Worm (Caenorhabditis elegans): Measurements from ENCODE around the gene T06E8.8.

The T06E8.8 gene

DNA sequence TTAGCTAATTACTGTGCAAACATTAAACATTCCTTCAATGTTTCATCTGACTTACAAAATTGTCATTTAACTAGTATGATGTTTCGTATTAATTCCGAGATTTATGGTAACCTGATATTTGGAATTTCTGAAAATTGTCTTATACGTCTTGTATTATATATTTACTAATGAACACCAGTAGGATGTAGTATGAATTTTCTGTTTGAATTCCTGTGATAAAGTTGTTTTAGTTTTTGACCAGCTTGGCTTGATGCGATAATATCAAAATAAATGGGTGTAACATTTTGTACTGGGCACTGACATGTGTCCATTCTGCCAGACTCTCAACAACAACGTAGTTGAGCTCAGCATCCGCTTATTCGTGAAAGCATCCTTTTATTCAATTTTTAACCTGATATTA lies 41.3 kb downstream of the T06E8.8 start, which contains the start of gene R04B5.6:
Gene R04B5.6, plus strand, starts transcription at position 301 of the 400 bp plus-strand sequence.
- TF ChIP-seq nhr-85 (tag) (peak; percentile 37), elt-2 (tag; optimal IDR thresholded peaks at IDR 0.05) (no peak)

DNA sequence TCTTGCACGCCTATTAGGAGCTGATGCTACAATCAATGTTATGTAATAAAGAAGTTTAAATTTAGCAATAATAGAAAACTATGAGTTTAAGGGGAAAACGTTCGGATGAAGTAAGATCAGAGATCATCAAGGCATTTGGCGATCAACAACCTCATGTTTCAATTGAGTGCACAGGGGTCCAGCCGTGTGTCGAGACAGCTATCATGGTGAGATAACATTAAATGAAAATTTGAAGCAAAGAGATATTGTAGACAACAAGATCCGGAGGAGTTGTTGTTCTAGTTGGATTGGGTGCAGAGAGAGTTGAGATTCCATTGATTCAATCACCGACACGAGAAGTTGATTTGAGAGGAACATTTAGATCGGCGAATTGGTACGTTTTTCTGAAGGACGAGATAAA lies 42.6 kb downstream of the T06E8.8 start:
- TF ChIP-seq rnt-1 (tag; optimal IDR thresholded peaks at IDR 0.05) (peak; percentile 31), lin-14 (GFP tag; optimal IDR thresholded peaks at IDR 0.05) (peak; percentile 6), Y116A8C.19 (tag; optimal IDR thresholded peaks at IDR 0.05; ENCODE audit: borderline replicate concordance) (no peak)

DNA sequence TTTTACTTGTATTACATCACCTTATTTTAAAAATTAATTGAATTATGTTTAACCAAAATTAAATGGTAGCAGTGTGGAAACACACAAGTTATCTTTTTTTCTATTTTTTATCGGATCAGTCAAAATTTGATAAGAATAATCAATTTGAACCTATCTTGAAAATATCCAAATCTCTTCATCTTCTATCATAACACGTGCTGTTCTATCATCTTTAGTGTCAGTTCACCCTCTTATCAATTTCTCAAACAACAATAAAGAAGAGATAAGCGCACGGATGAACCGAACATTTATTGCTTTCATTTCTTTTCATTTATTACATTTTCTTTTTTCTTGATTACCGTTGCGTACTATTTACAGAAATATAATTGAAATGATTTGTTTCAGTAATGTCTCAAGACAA lies 43.6 kb downstream of the T06E8.8 start, which contains the start of gene R04B5.5:
Gene R04B5.5, plus strand, starts transcription at position 378 of the 400 bp plus-strand sequence.
- TF ChIP-seq ceh-82 (tag; optimal IDR thresholded peaks at IDR 0.05) (no peak), unc-98 (GFP tag; IDR thresholded peaks at IDR 0.05) (no peak), lsy-2 (tag; optimal IDR thresholded peaks at IDR 0.05) (no peak), snpc-4 (tag; optimal IDR thresholded peaks at IDR 0.05) (no peak), zag-1 (tag; optimal IDR thresholded peaks at IDR 0.05) (no peak), egl-13 (tag; optimal IDR thresholded peaks at IDR 0.05) (no peak), ama-1 (optimal IDR thresholded peaks at IDR 0.05) (no peak), nhr-237 (tag; optimal IDR thresholded peaks at IDR 0.05) (no peak), nhr-12 (tag; optimal IDR thresholded peaks at IDR 0.05) (no peak), fkh-10 (GFP tag; optimal IDR thresholded peaks at IDR 0.05) (no peak), ceh-88 (GFP tag; IDR thresholded peaks at IDR 0.05) (no peak), hpl-2 (GFP tag; optimal IDR thresholded peaks at IDR 0.05) (no peak), nhr-84 (tag; optimal IDR thresholded peaks at IDR 0.05) (no peak), efl-1 (optimal IDR thresholded peaks at IDR 0.05) (no peak), efl-1 (GFP tag; optimal IDR thresholded peaks at IDR 0.05 in 1 of 2) (no peak), ztf-4 (tag; optimal IDR thresholded peaks at IDR 0.05) (no peak), nhr-19 (GFP tag; conservative IDR thresholded peaks at IDR 0.05) (peak; percentile 39), sox-4 (tag; optimal IDR thresholded peaks at IDR 0.05) (no peak), dsc-1 (tag; optimal IDR thresholded peaks at IDR 0.05) (no peak), ceh-63 (GFP tag; optimal IDR thresholded peaks at IDR 0.05) (no peak), pqm-1 (tag; optimal IDR thresholded peaks at IDR 0.05) (no peak), lir-3 (tag; optimal IDR thresholded peaks at IDR 0.05; ENCODE audit: poor library complexity) (no peak), lin-14 (GFP tag; optimal IDR thresholded peaks at IDR 0.05) (peak; percentile 82), blmp-1 (tag; optimal IDR thresholded peaks at IDR 0.05) (peak; percentile 75), sptf-1 (tag; optimal IDR thresholded peaks at IDR 0.05) (no peak), mdl-1 (tag; optimal IDR thresholded peaks at IDR 0.05) (peak in 1 of 2 experiments; percentile 10), fkh-8 (tag; optimal IDR thresholded peaks at IDR 0.05) (no peak), nhr-28 (tag; optimal IDR thresholded peaks at IDR 0.05) (no peak), mab-9 (GFP tag; IDR thresholded peaks at IDR 0.05) (no peak), elt-3 (tag; optimal IDR thresholded peaks at IDR 0.05) (peak in 5 of 6 experiments; percentile 83 to 97 (median 91)), nhr-85 (tag) (peak; percentile 54), C34B4.2 (tag; optimal IDR thresholded peaks at IDR 0.05) (no peak), tlp-1 (tag; optimal IDR thresholded peaks at IDR 0.05) (peak; percentile 1), egl-27 (tag; optimal IDR thresholded peaks at IDR 0.05) (no peak), lin-35 (GFP tag; optimal IDR thresholded peaks at IDR 0.05) (peak in 1 of 2 experiments; percentile 30), fkh-4 (tag; optimal IDR thresholded peaks at IDR 0.05; ENCODE audit: borderline replicate concordance) (no peak), nhr-90 (tag; optimal IDR thresholded peaks at IDR 0.05; ENCODE audit: poor library complexity) (peak; percentile 48), aly-2 (tag; optimal IDR thresholded peaks at IDR 0.05) (no peak), unc-62 (GFP tag; optimal IDR thresholded peaks at IDR 0.05) (no peak), rnt-1 (tag; optimal IDR thresholded peaks at IDR 0.05) (no peak), tbx-2 (tag; optimal IDR thresholded peaks at IDR 0.05) (peak; percentile 12), elt-2 (tag; optimal IDR thresholded peaks at IDR 0.05) (peak; percentile 82), efl-3 (GFP tag; optimal IDR thresholded peaks at IDR 0.05) (no peak), ztf-11 (tag; optimal IDR thresholded peaks at IDR 0.05) (no peak), irx-1 (tag; optimal IDR thresholded peaks at IDR 0.05) (no peak), lin-13 (GFP tag; optimal IDR thresholded peaks at IDR 0.05) (no peak), ces-1 (GFP tag; optimal IDR thresholded peaks at IDR 0.05) (no peak), Y116A8C.19 (tag; optimal IDR thresholded peaks at IDR 0.05; ENCODE audit: borderline replicate concordance) (no peak), zip-4 (GFP tag; optimal IDR thresholded peaks at IDR 0.05) (no peak)
